Fruit fly (Drosophila melanogaster) whole organism, embryonic: ENCODE data around the gene CG16972.
A peak's percentile ranks its signal among the peaks of the same experiment; 100 is the strongest.

Experiments
- CG10654 ChIP-seq: fragments of 200-800 bp; sonication (Bioruptor generic); optimal IDR thresholded peaks from 2 replicates; lab custom pipeline; 2016; ENCODE audit warnings: missing biosample characterization, missing genetic modification characterization
- CG10959 ChIP-seq: fragments of 200-800 bp; sonication (Bioruptor generic); IDR thresholded peaks from 2 replicates; pipeline ENCODE4 v1.3.6; 2022; ENCODE audit warnings: missing biosample characterization, missing genetic modification characterization
- CG12104 ChIP-seq: fragments of 200-800 bp; sonication (Bioruptor generic); optimal IDR thresholded peaks from 3 replicates; lab custom pipeline; 2016; ENCODE audit warnings: missing biosample characterization, missing genetic modification characterization
- CG14441 ChIP-seq: fragments of 200-800 bp; sonication (Bioruptor generic); IDR thresholded peaks from 2 replicates; pipeline ENCODE4 v1.3.6; 2022; ENCODE audit warnings: missing biosample characterization, missing genetic modification characterization
- CG14667 ChIP-seq: fragments of 200-800 bp; sonication (Bioruptor generic); IDR thresholded peaks from 2 replicates; pipeline ENCODE4 v1.3.6; 2022; ENCODE audit warnings: missing biosample characterization, missing genetic modification characterization
- CG18599 ChIP-seq: fragments of 200-800 bp; sonication (Bioruptor generic); optimal IDR thresholded peaks from 3 replicates; lab custom pipeline; 2017; ENCODE audit warnings: missing biosample characterization, missing genetic modification characterization, mild to moderate bottlenecking, moderate library complexity, missing genetic modification reagents
- CG30020 ChIP-seq: fragments of 200-800 bp; optimal IDR thresholded peaks from 2 replicates; lab custom pipeline; 2019; ENCODE audit warnings: missing biosample characterization, mild to moderate bottlenecking, missing genetic modification characterization, moderate library complexity
- CG42726 ChIP-seq: fragments of 200-800 bp; sonication (Bioruptor generic); IDR thresholded peaks from 2 replicates; pipeline ENCODE4 v1.3.6; 2022; ENCODE audit warnings: missing biosample characterization, missing genetic modification characterization; ENCODE audit not compliant: partially characterized antibody
- CG4424 ChIP-seq: fragments of 200-800 bp; sonication (Bioruptor generic); optimal IDR thresholded peaks from 3 replicates; lab custom pipeline; 2016; ENCODE audit warnings: missing biosample characterization, missing genetic modification characterization
- CG4617 ChIP-seq: fragments of 200-800 bp; sonication (Bioruptor generic); optimal IDR thresholded peaks from 3 replicates; lab custom pipeline; 2016; ENCODE audit warnings: missing biosample characterization, missing genetic modification characterization, borderline replicate concordance
- CG6689 ChIP-seq: fragments of 200-800 bp; sonication (Bioruptor generic); IDR thresholded peaks from 2 replicates; pipeline ENCODE4 v1.3.6; 2022; ENCODE audit warnings: missing biosample characterization, missing genetic modification characterization
- CG7745 ChIP-seq: fragments of 200-800 bp; sonication (Bioruptor generic); optimal IDR thresholded peaks from 2 replicates; lab custom pipeline; 2018; ENCODE audit warnings: missing biosample characterization, mild to moderate bottlenecking, missing genetic modification characterization, moderate library complexity
- Camta ChIP-seq: fragments of 200-800 bp; sonication (Bioruptor generic); optimal IDR thresholded peaks from 2 replicates; lab custom pipeline; 2016; ENCODE audit warnings: missing biosample characterization, missing genetic modification characterization
- D ChIP-seq, 2 experiments: fragments of 200-800 bp in 1 of 2; fragments of >200 bp in 1 of 2; sonication (Bioruptor generic) in 1 of 2; optimal IDR thresholded peaks; 2 replicates in 1 of 2; 3 replicates in 1 of 2; lab custom pipeline; 2017; ENCODE audit warnings: mild to moderate bottlenecking in 1 of 2, missing biosample characterization in 1 of 2, missing genetic modification characterization in 1 of 2, missing genetic modification reagents in 1 of 2
- Dip3 ChIP-seq: fragments of 200-800 bp; sonication (Bioruptor generic); optimal IDR thresholded peaks from 3 replicates; lab custom pipeline; 2016; ENCODE audit warnings: missing biosample characterization, missing genetic modification characterization
- GATAe ChIP-seq: fragments of 200-800 bp; sonication (Bioruptor generic); conservative IDR thresholded peaks from 2 replicates; pipeline ENCODE4 v1.3.6; 2022; ENCODE audit warnings: missing biosample characterization, missing genetic modification characterization
- Gsc ChIP-seq: fragments of 200-800 bp; sonication (Bioruptor generic); IDR thresholded peaks from 2 replicates; pipeline ENCODE4 v1.3.6; 2022; ENCODE audit warnings: missing biosample characterization, missing genetic modification characterization
- HLH54F ChIP-seq: fragments of 200-800 bp; sonication (Bioruptor generic); optimal IDR thresholded peaks from 3 replicates; lab custom pipeline; 2016; ENCODE audit warnings: missing biosample characterization, missing genetic modification characterization
- Mes4 ChIP-seq: fragments of 200-800 bp; sonication (Bioruptor generic); optimal IDR thresholded peaks from 2 replicates; lab custom pipeline; 2016; ENCODE audit warnings: missing biosample characterization, missing genetic modification characterization
- Nf-YA ChIP-seq: fragments of 200-800 bp; sonication (Bioruptor generic); IDR thresholded peaks from 2 replicates; pipeline ENCODE4 v1.3.6; 2022; ENCODE audit warnings: missing biosample characterization, missing genetic modification characterization
- Oaz ChIP-seq: fragments of 200-800 bp; sonication (Bioruptor generic); IDR thresholded peaks from 2 replicates; pipeline ENCODE4 v1.3.6; 2022; ENCODE audit warnings: missing biosample characterization, missing genetic modification characterization
- Poxn ChIP-seq: fragments of 200-800 bp; sonication (Bioruptor generic); IDR thresholded peaks from 2 replicates; pipeline ENCODE4 v1.3.6; 2022; ENCODE audit warnings: missing biosample characterization, missing genetic modification characterization
- Sry-β ChIP-seq: fragments of 200-800 bp; sonication (Bioruptor generic); optimal IDR thresholded peaks from 2 replicates; lab custom pipeline; 2018; ENCODE audit warnings: missing biosample characterization, mild to moderate bottlenecking, missing genetic modification characterization, moderate library complexity
- Xrp1 ChIP-seq: fragments of 200-800 bp; sonication (Bioruptor generic); IDR thresholded peaks from 2 replicates; pipeline ENCODE4 v1.3.6; 2022; ENCODE audit warnings: missing biosample characterization, missing genetic modification characterization
- amos ChIP-seq: fragments of 200-800 bp; sonication (Bioruptor generic); IDR thresholded peaks from 2 replicates; pipeline ENCODE4 v1.3.6; 2022; ENCODE audit warnings: missing biosample characterization, missing genetic modification characterization; ENCODE audit not compliant: partially characterized antibody
- chm ChIP-seq: fragments of 200-800 bp; sonication (Bioruptor generic); IDR thresholded peaks from 2 replicates; pipeline ENCODE4 v1.3.6; 2022; ENCODE audit warnings: missing biosample characterization, missing genetic modification characterization
- cwo ChIP-seq: fragments of 200-800 bp; sonication (Bioruptor generic); optimal IDR thresholded peaks from 3 replicates; lab custom pipeline; 2017; ENCODE audit warnings: missing biosample characterization, missing genetic modification characterization, mild to moderate bottlenecking, moderate library complexity, missing genetic modification reagents
- esg ChIP-seq: fragments of 200-800 bp; sonication (Bioruptor generic); conservative IDR thresholded peaks from 2 replicates; pipeline ENCODE4 v1.3.6; 2022; ENCODE audit warnings: missing biosample characterization, missing genetic modification characterization
- ewg ChIP-seq: fragments of 200-800 bp; sonication (Bioruptor generic); optimal IDR thresholded peaks from 3 replicates; lab custom pipeline; 2017; ENCODE audit warnings: mild to moderate bottlenecking, missing biosample characterization, missing genetic modification reagents, missing genetic modification characterization
- exex ChIP-seq: fragments of 200-800 bp; sonication (Bioruptor generic); optimal IDR thresholded peaks from 4 replicates; lab custom pipeline; 2018; ENCODE audit warnings: missing biosample characterization, mild to moderate bottlenecking, missing genetic modification characterization, moderate library complexity
- fd64A ChIP-seq: fragments of 200-800 bp; sonication (Bioruptor generic); optimal IDR thresholded peaks from 3 replicates; lab custom pipeline; 2018; ENCODE audit warnings: missing biosample characterization, mild to moderate bottlenecking, missing genetic modification characterization
- gfzf ChIP-seq: fragments of 200-800 bp; sonication (Bioruptor generic); optimal IDR thresholded peaks from 2 replicates; lab custom pipeline; 2016; ENCODE audit warnings: missing biosample characterization, mild to moderate bottlenecking, missing genetic modification characterization, moderate library complexity
- hbn ChIP-seq: fragments of 200-800 bp; sonication (Bioruptor generic); IDR thresholded peaks from 2 replicates; pipeline ENCODE4 v1.3.6; 2022; ENCODE audit warnings: missing biosample characterization, missing genetic modification characterization; ENCODE audit not compliant: partially characterized antibody
- klu ChIP-seq: fragments of 200-800 bp; sonication (Bioruptor generic); IDR thresholded peaks from 2 replicates; pipeline ENCODE4 v1.3.6; 2022; ENCODE audit warnings: missing biosample characterization, missing genetic modification characterization
- knrl ChIP-seq: fragments of 200-800 bp; sonication (Bioruptor generic); IDR thresholded peaks from 3 replicates; pipeline ENCODE4 v1.3.6; 2022; ENCODE audit warnings: missing biosample characterization, missing genetic modification characterization; ENCODE audit not compliant: partially characterized antibody
- lilli ChIP-seq: fragments of 200-800 bp; sonication (Bioruptor generic); optimal IDR thresholded peaks from 3 replicates; lab custom pipeline; 2016; ENCODE audit warnings: missing biosample characterization, missing genetic modification characterization
- lov ChIP-seq, 2 experiments: fragments of 200-800 bp in 1 of 2; fragments of >200 bp in 1 of 2; sonication (Bioruptor generic) in 1 of 2; IDR thresholded peaks in 1 of 2; optimal IDR thresholded peaks in 1 of 2; 2 replicates in 1 of 2; 3 replicates in 1 of 2; pipeline versions ENCODE4 v1.3.6 to Lab custom; 2017 to 2022; ENCODE audit warnings: missing biosample characterization in 1 of 2, missing genetic modification characterization in 1 of 2
- mam ChIP-seq: fragments of 200-800 bp; sonication (Bioruptor generic); optimal IDR thresholded peaks from 3 replicates; lab custom pipeline; 2016; ENCODE audit warnings: missing biosample characterization, missing genetic modification characterization
- nerfin-1 ChIP-seq: fragments of 200-800 bp; sonication (Bioruptor generic); optimal IDR thresholded peaks from 3 replicates; lab custom pipeline; 2019; ENCODE audit warnings: missing biosample characterization, mild to moderate bottlenecking, missing genetic modification characterization, moderate library complexity
- pan ChIP-seq, 4 experiments: fragments of >200 bp in 3 of 4; fragments of 200-800 bp in 1 of 4; sonication (Bioruptor generic) in 1 of 4; optimal IDR thresholded peaks in 3 of 4; IDR thresholded peaks in 1 of 4; 2 replicates each; pipeline versions ENCODE4 v1.3.6 to Lab custom; 2017 to 2022; ENCODE audit warnings: missing biosample characterization in 2 of 4, missing genetic modification characterization in 2 of 4, mixed read lengths in 1 of 4
- pita ChIP-seq: fragments of 200-800 bp; sonication (Bioruptor generic); optimal IDR thresholded peaks from 2 replicates; lab custom pipeline; 2017; ENCODE audit warnings: missing biosample characterization, mild to moderate bottlenecking, missing genetic modification characterization
- psq ChIP-seq: fragments of 200-800 bp; sonication (Bioruptor generic); optimal IDR thresholded peaks from 2 replicates; lab custom pipeline; 2017; ENCODE audit warnings: missing biosample characterization, missing genetic modification characterization
- pum ChIP-seq: fragments of 200-800 bp; sonication (Bioruptor generic); optimal IDR thresholded peaks from 2 replicates; lab custom pipeline; 2016; ENCODE audit warnings: missing biosample characterization, missing genetic modification characterization
- ro ChIP-seq: fragments of 200-800 bp; sonication (Bioruptor generic); IDR thresholded peaks from 2 replicates; pipeline ENCODE4 v1.3.6; 2022; ENCODE audit warnings: missing biosample characterization, missing genetic modification characterization
- sisA ChIP-seq: fragments of 200-800 bp; sonication (Bioruptor generic); IDR thresholded peaks from 2 replicates; pipeline ENCODE4 v1.3.6; 2022; ENCODE audit warnings: missing biosample characterization, missing genetic modification characterization
- slp2 ChIP-seq: fragments of 200-800 bp; sonication (Bioruptor generic); optimal IDR thresholded peaks from 2 replicates; lab custom pipeline; 2016; ENCODE audit warnings: missing biosample characterization, missing genetic modification characterization
- so ChIP-seq: fragments of 200-800 bp; sonication (Bioruptor generic); IDR thresholded peaks from 3 replicates; pipeline ENCODE4 v1.3.6; 2022; ENCODE audit warnings: missing biosample characterization, missing genetic modification characterization

Gene CG16972

DNA sequence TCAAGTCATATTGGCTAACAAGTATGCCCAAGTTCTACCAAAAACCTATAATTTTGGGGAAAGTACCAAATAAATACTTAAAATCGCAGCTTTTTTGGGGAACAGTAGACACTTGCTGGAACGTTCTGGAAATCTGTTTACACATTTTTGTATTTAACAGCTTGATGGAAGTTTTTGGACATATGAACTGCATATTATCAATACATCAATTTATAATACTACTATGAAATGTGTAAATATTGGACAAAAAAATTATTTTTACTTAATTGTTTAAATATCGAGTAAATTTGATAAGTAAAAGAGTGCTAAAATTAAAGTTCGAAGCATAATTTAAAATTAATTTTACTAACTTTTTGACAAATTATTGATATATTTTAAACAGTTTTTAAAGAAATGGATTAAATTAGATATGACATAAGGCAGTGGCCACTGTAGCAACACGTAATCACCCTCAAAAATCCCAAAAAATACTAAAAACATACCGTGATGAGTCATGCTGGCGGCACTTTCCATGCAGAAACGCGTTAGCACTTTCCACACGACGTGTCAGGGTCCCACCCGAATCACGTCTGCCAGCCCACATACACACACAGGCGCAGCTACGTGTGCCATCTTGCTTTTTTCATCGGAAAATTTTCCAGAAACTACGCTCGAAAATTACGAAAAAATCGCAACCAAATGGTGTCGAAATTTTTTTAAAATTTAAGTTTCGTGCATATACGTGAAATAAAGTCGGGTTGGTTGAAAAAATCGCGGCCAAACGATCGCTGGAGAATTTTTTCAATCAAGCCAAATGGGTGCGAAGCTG lies 37.9 kb downstream of the CG16972 start, which contains the start of gene Sirt1 (continued):
- TF ChIP-seq knrl (peak; percentile 32; the same call in 1 of the 3 replicates), Xrp1 (GFP tag; lab: Robert Waterston, UW) (peak; percentile 80), CG12104 (GFP tag; lab: Kevin White, UChicago) (peak; percentile 88), gfzf (peak; percentile 82), Camta (peak; percentile 18), lov (optimal IDR thresholded peaks at IDR 0.05; lab: Kevin White, UChicago) (no peak), lov (GFP tag; IDR thresholded peaks at IDR 0.05; lab: Robert Waterston, UW) (0 out of 3 replicates have a peak, but pooled peaks have one; percentile 29), Gsc (GFP tag; lab: Robert Waterston, UW) (no peak; the same call in 1 of the 2 replicates), CG42726 (GFP tag; lab: Robert Waterston, UW) (no peak), Oaz (GFP tag; lab: Robert Waterston, UW) (peak; percentile 59), CG4617 (GFP tag; lab: Kevin White, UChicago) (peak; percentile 45), fd64A (GFP tag; lab: Kevin White, UChicago) (no peak), nerfin-1 (tag; lab: Kevin White, UChicago) (peak; percentile 80), Dip3 (peak; percentile 43), lilli (GFP tag; lab: Kevin White, UChicago) (peak; percentile 76), esg (peak; percentile 83), Sry-β (peak; percentile 0), Poxn (GFP tag; lab: Robert Waterston, UW) (peak; percentile 53), amos (GFP tag; lab: Robert Waterston, UW) (peak; percentile 4; the same call in 1 of the 2 replicates), pita (no peak), CG14441 (GFP tag; lab: Robert Waterston, UW) (peak; percentile 75), HLH54F (GFP tag; lab: Kevin White, UChicago) (peak; percentile 53), sisA (GFP tag; lab: Robert Waterston, UW) (peak; percentile 78), ewg (peak; percentile 55), pum (GFP tag; lab: Kevin White, UChicago) (peak; percentile 66), klu (peak; percentile 84; the same call in 1 of the 2 replicates), ro (GFP tag; lab: Robert Waterston, UW) (peak; percentile 66; the same call in 1 of the 2 replicates), Nf-YA (GFP tag; lab: Robert Waterston, UW) (no peak), CG30020 (peak; percentile 78), GATAe (GFP tag; lab: Robert Waterston, UW) (no peak), pan (optimal IDR thresholded peaks at IDR 0.05; lab: Kevin White, UChicago) (no peak), pan (GFP tag; optimal IDR thresholded peaks at IDR 0.05 in 1 of 2, IDR thresholded peaks at IDR 0.05 in 1 of 2) (peak in 1 of 2 experiments; percentile 83), chm (GFP tag; lab: Robert Waterston, UW) (peak; percentile 22; the same call in 1 of the 2 replicates), so (GFP tag; lab: Robert Waterston, UW) (peak; percentile 70; the same call in 1 of the 3 replicates), Mes4 (no peak), mam (GFP tag; lab: Kevin White, UChicago) (peak; percentile 59), CG4424 (peak; percentile 90), cwo (GFP tag; lab: Kevin White, UChicago) (peak; percentile 72), slp2 (peak; percentile 16), CG7745 (tag; lab: Kevin White, UChicago) (no peak), CG14667 (GFP tag; lab: Robert Waterston, UW) (peak; percentile 73), D (optimal IDR thresholded peaks at IDR 0.05; lab: Kevin White, UChicago) (no peak), D (GFP tag; optimal IDR thresholded peaks at IDR 0.05; lab: Kevin White, UChicago) (peak; percentile 79), CG10959 (GFP tag; lab: Robert Waterston, UW) (peak; percentile 55), CG10654 (GFP tag; lab: Kevin White, UChicago) (peak; percentile 76), hbn (GFP tag; lab: Robert Waterston, UW) (no peak), exex (tag; lab: Kevin White, UChicago) (no peak), CG6689 (GFP tag; lab: Robert Waterston, UW) (peak; percentile 92), psq (no peak), CG18599 (GFP tag; lab: Kevin White, UChicago) (peak; percentile 77)
